Fruit fly (Drosophila melanogaster) whole organism, embryonic: ENCODE measurements around the gene CG45002.
A peak's percentile ranks its signal among the peaks of the same experiment; 100 is the strongest.

Experiments
- Dll ChIP-seq: fragments of 200-800 bp; sonication (Bioruptor generic); IDR thresholded peaks from 4 replicates; pipeline ENCODE4 v1.3.6; 2022; ENCODE audit warnings: missing biosample characterization, missing genetic modification characterization; ENCODE audit not compliant: partially characterized antibody
- Gsc ChIP-seq: fragments of 200-800 bp; sonication (Bioruptor generic); IDR thresholded peaks from 2 replicates; pipeline ENCODE4 v1.3.6; 2022; ENCODE audit warnings: missing biosample characterization, missing genetic modification characterization

dm6 chrX:17078139-17078977 is 11.8 kb upstream of the CG45002 start, which contains the start of gene CG4949:
- TF ChIP-seq Dll (GFP tag; lab: Robert Waterston, UW), result peak; percentile 82
- TF ChIP-seq Gsc (GFP tag; lab: Robert Waterston, UW), result no peak
